Worm (Caenorhabditis elegans): ENCODE measurements around the gene unc-60.

DNA sequence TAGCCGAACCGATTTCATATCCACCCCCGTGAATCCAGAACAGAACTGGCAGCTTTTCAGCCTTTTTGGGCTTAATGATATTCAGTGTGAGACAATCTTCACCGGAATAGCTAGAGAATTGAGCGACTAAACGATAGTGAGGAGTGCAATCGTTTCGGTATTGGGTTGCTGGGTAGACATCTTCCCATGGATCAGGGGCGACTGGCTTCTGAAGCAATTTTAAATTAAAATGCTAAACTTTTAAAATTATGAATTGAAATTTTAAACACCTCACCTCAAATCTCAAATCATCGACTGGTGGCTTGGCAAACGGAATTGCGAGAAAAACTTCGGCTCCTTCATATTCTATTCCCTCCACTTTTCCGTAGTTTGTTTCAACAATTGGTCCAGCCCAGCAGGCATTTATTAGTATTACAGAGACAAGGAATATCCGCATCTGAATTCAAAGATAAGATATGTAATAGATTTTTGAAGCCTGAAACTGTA, 43.1 kb upstream of the unc-60 start, which contains the start of gene ges-1:
- TF ChIP-seq unc-86 (tag; optimal IDR thresholded peaks at IDR 0.05), result no peak
- TF ChIP-seq ets-4 (tag; optimal IDR thresholded peaks at IDR 0.05), result no peak
- TF ChIP-seq F13H6.1 (tag; optimal IDR thresholded peaks at IDR 0.05), result no peak
- TF ChIP-seq hlh-30 (tag; optimal IDR thresholded peaks at IDR 0.05; ENCODE audit: insufficient read depth), result no peak
- TF ChIP-seq K02D7.2 (tag; optimal IDR thresholded peaks at IDR 0.05), result no peak
- TF ChIP-seq unc-42 (tag; optimal IDR thresholded peaks at IDR 0.05), result no peak
